Fruit fly (Drosophila melanogaster) whole organism, adult: Measurements from ENCODE around the gene CG7872.

ENCODE experiments used
- CG1620 ChIP-seq: fragments of 200-800 bp; sonication (Bioruptor generic); optimal IDR thresholded peaks from 2 replicates; lab custom pipeline; 2016; ENCODE audit warnings: missing biosample characterization, missing genetic modification characterization
- CG33017 ChIP-seq: fragments of 200-800 bp; sonication (Bioruptor generic); optimal IDR thresholded peaks from 2 replicates; lab custom pipeline; 2018; ENCODE audit warnings: missing biosample characterization, mild to moderate bottlenecking, missing genetic modification characterization, moderate library complexity
- CG5204 ChIP-seq: fragments of 200-800 bp; sonication (Bioruptor generic); optimal IDR thresholded peaks from 2 replicates; lab custom pipeline; 2016; ENCODE audit warnings: missing biosample characterization, missing genetic modification characterization
- CG7101 ChIP-seq: fragments of 200-800 bp; sonication (Bioruptor generic); optimal IDR thresholded peaks from 2 replicates; lab custom pipeline; 2018; ENCODE audit warnings: missing biosample characterization, mild to moderate bottlenecking, missing genetic modification characterization, moderate library complexity
- Crg-1 ChIP-seq: fragments of 200-800 bp; sonication (Bioruptor generic); optimal IDR thresholded peaks from 2 replicates; lab custom pipeline; 2016; ENCODE audit warnings: missing biosample characterization, missing genetic modification characterization
- Mnt ChIP-seq: fragments of 200-800 bp; sonication (Bioruptor generic); optimal IDR thresholded peaks from 2 replicates; lab custom pipeline; 2016; ENCODE audit warnings: missing biosample characterization, mild to moderate bottlenecking, missing genetic modification characterization
- bab1 ChIP-seq: fragments of 200-800 bp; sonication (Bioruptor generic); optimal IDR thresholded peaks from 3 replicates; lab custom pipeline; 2019; ENCODE audit warnings: missing biosample characterization, mild to moderate bottlenecking, missing genetic modification characterization, moderate library complexity
- cic ChIP-seq: fragments of 200-800 bp; sonication (Bioruptor generic); optimal IDR thresholded peaks from 2 replicates; lab custom pipeline; 2017; ENCODE audit warnings: missing biosample characterization, mild to moderate bottlenecking, missing genetic modification characterization, moderate library complexity
- cnc ChIP-seq, 2 experiments: fragments of >200 bp; optimal IDR thresholded peaks; 2 replicates each; lab custom pipeline; 2017
- kay ChIP-seq: fragments of 200-800 bp; sonication (Bioruptor generic); peaks from one replicate; lab custom pipeline; 2016; ENCODE audit warnings: missing biosample characterization, missing genetic modification characterization, borderline replicate concordance
- pad ChIP-seq: fragments of 200-800 bp; sonication (Bioruptor generic); optimal IDR thresholded peaks from 3 replicates; lab custom pipeline; 2017; ENCODE audit warnings: missing biosample characterization, missing genetic modification characterization, mild to moderate bottlenecking, moderate library complexity, missing genetic modification reagents

dm6 chrX:15615426-15615825 lies 37.4 kb downstream of the CG7872 start:
- TF ChIP-seq CG33017 (tag; lab: Kevin White, UChicago) (no peak), cnc (optimal IDR thresholded peaks at IDR 0.05; lab: Kevin White, UChicago) (no peak), bab1 (GFP tag; lab: Kevin White, UChicago) (peak; percentile 3), pad (GFP tag; lab: Kevin White, UChicago) (no peak), kay (GFP tag; lab: Kevin White, UChicago) (no peak), Mnt (no peak), cic (no peak), CG7101 (tag; lab: Kevin White, UChicago) (no peak), Crg-1 (GFP tag; lab: Kevin White, UChicago) (no peak), CG5204 (GFP tag; lab: Kevin White, UChicago) (no peak), CG1620 (GFP tag; lab: Kevin White, UChicago) (no peak)
